Fruit fly (Drosophila melanogaster): Measurements from ENCODE around the gene Hrs.
A peak's percentile ranks its signal among the peaks of the same experiment; 100 is the strongest.

Gene Hrs

dm6 chr2L:2769476-2770185 lies 29.8 kb downstream of the Hrs start, which contains the start of the genes colt and HINT1:
colt (minus strand) TSS chr2L:2770069.
HINT1 (plus strand) TSS chr2L:2770135.
- TF ChIP-seq net (GFP tag; optimal IDR thresholded peaks at IDR 0.05) (peak; percentile 72), CG6808 (GFP tag; optimal IDR thresholded peaks at IDR 0.05) (peak; percentile 96), CG16779 (tag; optimal IDR thresholded peaks at IDR 0.05) (peak; percentile 92), CG32006 (GFP tag; optimal IDR thresholded peaks at IDR 0.05) (peak; percentile 64), Hr39 (GFP tag; optimal IDR thresholded peaks at IDR 0.05) (no peak), Ets21C (GFP tag; optimal IDR thresholded peaks at IDR 0.05) (no peak), svp (GFP tag) (peak; percentile 76), CG1621 (tag; optimal IDR thresholded peaks at IDR 0.05) (peak; percentile 91), CG6163 (GFP tag; IDR thresholded peaks at IDR 0.05) (peak; percentile 52; the same call in 2 of the 3 replicates), ss (GFP tag; optimal IDR thresholded peaks at IDR 0.05) (peak; percentile 97 to 99), Gug (GFP tag; IDR thresholded peaks at IDR 0.05) (no peak), Eip78C (GFP tag) (peak; percentile 87), CG10631 (GFP tag; optimal IDR thresholded peaks at IDR 0.05) (no peak), CG31627 (GFP tag; optimal IDR thresholded peaks at IDR 0.05) (no peak), CG7368 (GFP tag; optimal IDR thresholded peaks at IDR 0.05) (peak; percentile 66), CG11762 (GFP tag; optimal IDR thresholded peaks at IDR 0.05; ENCODE audit: insufficient read depth) (peak; percentile 75), CG11294 (GFP tag; IDR thresholded peaks at IDR 0.05) (no peak), CG6276 (GFP tag; optimal IDR thresholded peaks at IDR 0.05) (peak; percentile 96), salr (GFP tag; optimal IDR thresholded peaks at IDR 0.05) (peak; percentile 51 to 77), CG6854 (GFP tag; optimal IDR thresholded peaks at IDR 0.05) (peak; percentile 92), esn (GFP tag; optimal IDR thresholded peaks at IDR 0.05) (peak; percentile 3), Sox14 (GFP tag; optimal IDR thresholded peaks at IDR 0.05) (peak; percentile 70), CG8119 (GFP tag; IDR thresholded peaks at IDR 0.05) (peak; percentile 71; the same call in 2 of the 3 replicates), CG11902 (GFP tag; optimal IDR thresholded peaks at IDR 0.05) (no peak), Blimp-1 (GFP tag; optimal IDR thresholded peaks at IDR 0.05) (no peak), CG15336 (GFP tag; IDR thresholded peaks at IDR 0.05) (peak; percentile 74), CG4318 (GFP tag; optimal IDR thresholded peaks at IDR 0.05) (no peak), vri (GFP tag; optimal IDR thresholded peaks at IDR 0.05) (peak; percentile 45), OdsH (GFP tag; optimal IDR thresholded peaks at IDR 0.05) (peak; percentile 41), Lpt (GFP tag; optimal IDR thresholded peaks at IDR 0.05) (peak; percentile 78), Hr4 (GFP tag; optimal IDR thresholded peaks at IDR 0.05) (peak; percentile 71), dac (GFP tag; optimal IDR thresholded peaks at IDR 0.05) (peak; percentile 64), CG8632 (GFP tag; optimal IDR thresholded peaks at IDR 0.05) (no peak), lz (GFP tag; optimal IDR thresholded peaks at IDR 0.05) (no peak), Eip93F (GFP tag; optimal IDR thresholded peaks at IDR 0.05) (no peak), dsx (GFP tag; optimal IDR thresholded peaks at IDR 0.05; ENCODE audit: poor library complexity, severe bottlenecking) (peak; percentile 75), Smox (GFP tag; optimal IDR thresholded peaks at IDR 0.05) (no peak), CG34406 (GFP tag; optimal IDR thresholded peaks at IDR 0.05) (peak; percentile 41), Eip75B (GFP tag; optimal IDR thresholded peaks at IDR 0.05) (peak; percentile 39), CG3032 (tag; optimal IDR thresholded peaks at IDR 0.05) (peak; percentile 65), Sox15 (GFP tag; optimal IDR thresholded peaks at IDR 0.05) (no peak), CG9139 (GFP tag; optimal IDR thresholded peaks at IDR 0.05) (peak; percentile 98), fd85E (GFP tag; optimal IDR thresholded peaks at IDR 0.05) (no peak), Hr38 (GFP tag; optimal IDR thresholded peaks at IDR 0.05) (no peak), fkh (GFP tag; optimal IDR thresholded peaks at IDR 0.05) (no peak), CG6792 (GFP tag; optimal IDR thresholded peaks at IDR 0.05) (no peak), CG8319 (GFP tag; optimal IDR thresholded peaks at IDR 0.05) (peak; percentile 0), CG10669 (GFP tag; optimal IDR thresholded peaks at IDR 0.05) (peak; percentile 77), Ets96B (tag; optimal IDR thresholded peaks at IDR 0.05) (peak; percentile 62), spab (GFP tag; optimal IDR thresholded peaks at IDR 0.05) (peak; percentile 82), CG3919 (GFP tag; optimal IDR thresholded peaks at IDR 0.05) (peak; percentile 77)
